Worm (Caenorhabditis elegans) whole organism, young adult: ENCODE results near the gene ugt-29.

Source experiments
- B0019.2 ChIP-seq: fragments of 200-800 bp; sonication (Bioruptor generic); conservative IDR thresholded peaks from 2 replicates; pipeline ENCODE4 v1.3.6; 2022; ENCODE audit warnings: missing genetic modification reagents, missing genetic modification characterization, missing compliant biosample characterization
- B0035.1 ChIP-seq: sonication (generic microtip); optimal IDR thresholded peaks from 2 replicates; lab custom pipeline; 2016; ENCODE audit warnings: missing genetic modification characterization, mild to moderate bottlenecking, missing compliant biosample characterization, missing genotype, missing genetic modification reagents
- B0261.1 ChIP-seq: sonication (generic microtip); optimal IDR thresholded peaks from 2 replicates; lab custom pipeline; 2016; ENCODE audit warnings: mild to moderate bottlenecking, missing genetic modification characterization, moderate library complexity, missing compliant biosample characterization
- B0336.3 ChIP-seq: fragments of 200-800 bp; sonication (Bioruptor generic); IDR thresholded peaks from 2 replicates; pipeline ENCODE4 v1.3.6; 2022; ENCODE audit warnings: missing genetic modification characterization, missing compliant biosample characterization
- F23B12.7 ChIP-seq: sonication (generic microtip); optimal IDR thresholded peaks from 2 replicates; lab custom pipeline; 2017; ENCODE audit warnings: missing genetic modification characterization, mild to moderate bottlenecking, missing compliant biosample characterization, antibody characterized with exemption, moderate library complexity; ENCODE audit not compliant: insufficient read depth
- F33H1.4 ChIP-seq: fragments of 200-800 bp; sonication (Bioruptor generic); IDR thresholded peaks from 2 replicates; pipeline ENCODE4 v1.3.6; 2022; ENCODE audit warnings: missing genetic modification reagents, missing genetic modification characterization, missing compliant biosample characterization
- F49E8.2 ChIP-seq: sonication (generic microtip); optimal IDR thresholded peaks from 3 replicates; lab custom pipeline; 2017; ENCODE audit warnings: missing genetic modification characterization, mild to moderate bottlenecking, missing compliant biosample characterization, antibody characterized with exemption, moderate library complexity; ENCODE audit not compliant: insufficient read depth
- K11D2.4 ChIP-seq: fragments of 200-800 bp; sonication (Bioruptor generic); IDR thresholded peaks from 2 replicates; pipeline ENCODE4 v1.3.6; 2022; ENCODE audit warnings: missing genetic modification reagents, missing genetic modification characterization, missing compliant biosample characterization
- T07F8.4 ChIP-seq: sonication (generic microtip); optimal IDR thresholded peaks from 2 replicates; lab custom pipeline; 2016; ENCODE audit warnings: mild to moderate bottlenecking, missing genetic modification characterization, moderate library complexity, missing compliant biosample characterization
- Y53G8AR.9 ChIP-seq: fragments of 200-800 bp; sonication (Bioruptor generic); conservative IDR thresholded peaks from 2 replicates; pipeline ENCODE4 v1.3.6; 2022; ENCODE audit warnings: missing genetic modification reagents, missing genetic modification characterization, missing compliant biosample characterization
- Y56A3A.18 ChIP-seq: fragments of 200-800 bp; sonication (Bioruptor generic); IDR thresholded peaks from 2 replicates; pipeline ENCODE4 v1.3.6; 2022; ENCODE audit warnings: missing genetic modification reagents, missing genetic modification characterization, missing compliant biosample characterization
- Y95B8A.8 ChIP-seq: fragments of 200-800 bp; sonication (Bioruptor generic); IDR thresholded peaks from 2 replicates; pipeline ENCODE4 v1.3.6; 2022; ENCODE audit warnings: missing genetic modification reagents, missing genetic modification characterization, missing compliant biosample characterization
- attf-5 ChIP-seq: fragments of 200-800 bp; sonication (Bioruptor generic); optimal IDR thresholded peaks from 2 replicates; lab custom pipeline; 2018; ENCODE audit warnings: mild to moderate bottlenecking, missing genetic modification characterization, missing compliant biosample characterization
- bed-1 ChIP-seq: fragments of 200-800 bp; sonication (Bioruptor generic); IDR thresholded peaks from 2 replicates; pipeline ENCODE4 v1.3.6; 2022; ENCODE audit warnings: missing genetic modification reagents, missing genetic modification characterization, missing compliant biosample characterization
- ccch-3 ChIP-seq: fragments of 200-800 bp; sonication (Bioruptor generic); optimal IDR thresholded peaks from 2 replicates; lab custom pipeline; 2018; ENCODE audit warnings: mild to moderate bottlenecking, missing genetic modification characterization, missing compliant biosample characterization
- cebp-2 ChIP-seq: fragments of 200-800 bp; sonication (Bioruptor generic); IDR thresholded peaks from 2 replicates; pipeline ENCODE4 v1.3.6; 2022; ENCODE audit warnings: missing genetic modification characterization, missing compliant biosample characterization
- ceh-100 ChIP-seq: fragments of 200-800 bp; sonication (Bioruptor generic); IDR thresholded peaks from 2 replicates; pipeline ENCODE4 v1.3.6; 2022; ENCODE audit warnings: missing genetic modification reagents, missing genetic modification characterization, missing compliant biosample characterization
- ceh-58 ChIP-seq: fragments of 200-800 bp; sonication (Bioruptor generic); IDR thresholded peaks from 2 replicates; pipeline ENCODE4 v1.3.6; 2022; ENCODE audit warnings: missing genetic modification characterization, missing compliant biosample characterization
- chd-7 ChIP-seq: sonication (generic microtip); optimal IDR thresholded peaks from 2 replicates; lab custom pipeline; 2016; ENCODE audit warnings: mild to moderate bottlenecking, missing genetic modification characterization, moderate library complexity, missing compliant biosample characterization
- dox-1 ChIP-seq: fragments of 200-800 bp; sonication (Bioruptor generic); IDR thresholded peaks from 2 replicates; pipeline ENCODE4 v1.3.6; 2022; ENCODE audit warnings: missing genetic modification reagents, missing genetic modification characterization, missing compliant biosample characterization
- dpl-1 ChIP-seq: fragments of 150-350 bp; optimal IDR thresholded peaks from 2 replicates; lab custom pipeline; 2014; ENCODE audit warnings: missing biosample characterization, missing genetic modification reagents, missing genetic modification characterization
- efl-1 ChIP-seq: fragments of 150-350 bp; optimal IDR thresholded peaks from 2 replicates; lab custom pipeline; 2014; ENCODE audit warnings: missing biosample characterization, missing genetic modification reagents, missing genetic modification characterization
- egl-18 ChIP-seq: fragments of 200-800 bp; sonication (Bioruptor generic); IDR thresholded peaks from 2 replicates; pipeline ENCODE4 v1.3.6; 2022; ENCODE audit warnings: missing genetic modification reagents, missing genetic modification characterization, missing compliant biosample characterization
- egl-44 ChIP-seq: fragments of 200-800 bp; sonication (Bioruptor generic); IDR thresholded peaks from 2 replicates; pipeline ENCODE4 v1.3.6; 2022; ENCODE audit warnings: missing genetic modification reagents, missing genetic modification characterization, missing compliant biosample characterization
- egrh-3 ChIP-seq: fragments of 200-800 bp; sonication (Bioruptor generic); IDR thresholded peaks from 2 replicates; pipeline ENCODE4 v1.3.6; 2022; ENCODE audit warnings: missing genetic modification reagents, missing genetic modification characterization, missing compliant biosample characterization
- ekl-4 ChIP-seq: fragments of 200-800 bp; sonication (Bioruptor generic); IDR thresholded peaks from 2 replicates; pipeline ENCODE4 v1.3.6; 2022; ENCODE audit warnings: missing genetic modification reagents, missing genetic modification characterization, missing compliant biosample characterization
- ets-4 ChIP-seq: fragments of 200-800 bp; sonication (Bioruptor generic); optimal IDR thresholded peaks from 2 replicates; lab custom pipeline; 2018; ENCODE audit warnings: mild to moderate bottlenecking, missing genetic modification characterization, missing compliant biosample characterization
- gei-17 ChIP-seq: fragments of 200-800 bp; sonication (Bioruptor generic); optimal IDR thresholded peaks from 2 replicates; lab custom pipeline; 2018; ENCODE audit warnings: mild to moderate bottlenecking, missing genetic modification characterization, missing compliant biosample characterization
- him-1 ChIP-seq: sonication (generic microtip); optimal IDR thresholded peaks from 2 replicates; lab custom pipeline; 2016; ENCODE audit warnings: missing genotype, missing genetic modification reagents, missing genetic modification characterization, missing compliant biosample characterization
- hlh-26 ChIP-seq: fragments of 200-800 bp; sonication (Bioruptor generic); conservative IDR thresholded peaks from 2 replicates; pipeline ENCODE4 v1.3.6; 2022; ENCODE audit warnings: missing genetic modification reagents, missing genetic modification characterization, missing compliant biosample characterization
- hmg-20 ChIP-seq: fragments of 200-800 bp; sonication (Bioruptor generic); IDR thresholded peaks from 2 replicates; pipeline ENCODE4 v1.3.6; 2022; ENCODE audit warnings: missing genetic modification reagents, missing genetic modification characterization, missing compliant biosample characterization
- let-607 ChIP-seq, 2 experiments: fragments of 200-800 bp in 1 of 2; sonication (Bioruptor generic) in 1 of 2; sonication (generic microtip) in 1 of 2; optimal IDR thresholded peaks; 2 replicates each; lab custom pipeline; 2016 to 2018; ENCODE audit warnings: mild to moderate bottlenecking in 2 of 2, missing compliant biosample characterization in 2 of 2, missing genetic modification characterization in 2 of 2, moderate library complexity in 2 of 2, missing genotype in 1 of 2
- lsy-27 ChIP-seq: sonication (generic microtip); optimal IDR thresholded peaks from 2 replicates; lab custom pipeline; 2017; ENCODE audit warnings: missing genetic modification characterization, mild to moderate bottlenecking, missing compliant biosample characterization, antibody characterized with exemption, missing genotype, borderline replicate concordance; ENCODE audit not compliant: insufficient read depth
- mxl-1 ChIP-seq: sonication (generic microtip); optimal IDR thresholded peaks from 2 replicates; lab custom pipeline; 2016; ENCODE audit warnings: missing genetic modification characterization, missing compliant biosample characterization
- nfyb-1 ChIP-seq: fragments of 200-800 bp; sonication (Bioruptor generic); IDR thresholded peaks from 2 replicates; pipeline ENCODE4 v1.3.6; 2022; ENCODE audit warnings: missing genetic modification reagents, missing genetic modification characterization, missing compliant biosample characterization
- nhr-27 ChIP-seq: fragments of 200-800 bp; sonication (Bioruptor generic); optimal IDR thresholded peaks from 2 replicates; lab custom pipeline; 2018; ENCODE audit warnings: mild to moderate bottlenecking, missing genetic modification characterization, moderate library complexity, missing compliant biosample characterization
- pbrm-1 ChIP-seq: fragments of 200-800 bp; sonication (Bioruptor generic); IDR thresholded peaks from 2 replicates; pipeline ENCODE4 v1.3.6; 2022; ENCODE audit warnings: missing genetic modification reagents, missing genetic modification characterization, missing compliant biosample characterization
- pha-4 ChIP-seq: fragments of 150-350 bp; sonication (generic microtip); optimal IDR thresholded peaks from 2 replicates; lab custom pipeline; 2014; ENCODE audit warnings: missing biosample characterization, missing genetic modification reagents, missing genetic modification characterization
- rpc-1 ChIP-seq, 2 experiments: fragments of 150-350 bp in 1 of 2; sonication (generic microtip) in 1 of 2; optimal IDR thresholded peaks; 2 replicates each; lab custom pipeline; 2014 to 2018; ENCODE audit warnings: missing biosample characterization in 1 of 2, missing genetic modification characterization in 1 of 2, missing genetic modification reagents in 1 of 2, missing genotype in 1 of 2
- sdz-38 ChIP-seq: sonication (generic microtip); optimal IDR thresholded peaks from 2 replicates; lab custom pipeline; 2016; ENCODE audit warnings: missing genotype, missing genetic modification characterization, missing compliant biosample characterization
- sea-2 ChIP-seq: fragments of 200-800 bp; sonication (Bioruptor generic); IDR thresholded peaks from 2 replicates; pipeline ENCODE4 v1.3.6; 2022; ENCODE audit warnings: missing genetic modification characterization, missing compliant biosample characterization
- snpc-1.3 ChIP-seq: sonication (generic microtip); optimal IDR thresholded peaks from 2 replicates; lab custom pipeline; 2017; ENCODE audit warnings: missing genetic modification characterization, mild to moderate bottlenecking, missing compliant biosample characterization, antibody characterized with exemption, moderate library complexity, missing genotype, missing genetic modification reagents; ENCODE audit not compliant: insufficient read depth
- sptf-2 ChIP-seq: fragments of 200-800 bp; sonication (Bioruptor generic); optimal IDR thresholded peaks from 2 replicates; lab custom pipeline; 2018; ENCODE audit warnings: mild to moderate bottlenecking, missing genetic modification characterization, missing compliant biosample characterization
- tbp1 ChIP-seq: fragments of 200-800 bp; sonication (Bioruptor generic); optimal IDR thresholded peaks from 2 replicates; lab custom pipeline; 2018; ENCODE audit warnings: mild to moderate bottlenecking, missing genetic modification characterization, missing compliant biosample characterization
- tbx-9 ChIP-seq: sonication (generic microtip); optimal IDR thresholded peaks from 2 replicates; lab custom pipeline; 2016; ENCODE audit warnings: borderline replicate concordance, missing genetic modification characterization, inconsistent platforms, missing compliant biosample characterization
- xnd-1 ChIP-seq: sonication (generic microtip); optimal IDR thresholded peaks from 2 replicates; lab custom pipeline; 2016; ENCODE audit warnings: missing genotype, missing genetic modification reagents, missing genetic modification characterization, missing compliant biosample characterization
- ztf-22 ChIP-seq: fragments of 200-800 bp; sonication (Bioruptor generic); optimal IDR thresholded peaks from 2 replicates; lab custom pipeline; 2018; ENCODE audit warnings: mild to moderate bottlenecking, missing genetic modification characterization, moderate library complexity, missing compliant biosample characterization
- ztf-25 ChIP-seq: fragments of 200-800 bp; sonication (Bioruptor generic); IDR thresholded peaks from 2 replicates; pipeline ENCODE4 v1.3.6; 2022; ENCODE audit warnings: missing genetic modification reagents, missing genetic modification characterization, missing compliant biosample characterization

ugt-29 gene

ce11 chrV:731330-731729, 31.9 kb upstream of the ugt-29 start (continued):
- peak; percentile 74; the same call in 1 of the 2 replicates for TF ChIP-seq Y95B8A.8 (GFP tag; lab: Robert Waterston, UW)
- no peak for TF ChIP-seq F49E8.2
- TF ChIP-seq chd-7: peak; percentile 93
- TF ChIP-seq him-1 (tag; lab: Kevin White, UChicago): no peak
- peak; percentile 67 for TF ChIP-seq egrh-3 (GFP tag; lab: Robert Waterston, UW)
- TF ChIP-seq sptf-2 (GFP tag; lab: Kevin White, UChicago): no peak
- no peak for TF ChIP-seq ceh-100
- no peak for TF ChIP-seq snpc-1.3 (tag; lab: Kevin White, UChicago)
- TF ChIP-seq ztf-25 (GFP tag; lab: Robert Waterston, UW): no peak
- TF ChIP-seq mxl-1 (tag; lab: Kevin White, UChicago): no peak
- peak; percentile 81 for TF ChIP-seq attf-5 (GFP tag; lab: Kevin White, UChicago)
- TF ChIP-seq tbp1 (GFP tag; lab: Kevin White, UChicago): peak; percentile 63
- TF ChIP-seq B0261.1 (tag; lab: Kevin White, UChicago): no peak
- TF ChIP-seq let-607 (tag; optimal IDR thresholded peaks at IDR 0.05; lab: Kevin White, UChicago): peak in 1 of 2 experiments; percentile 85
- no peak for TF ChIP-seq efl-1 (GFP tag; lab: Kevin White, UChicago)
- TF ChIP-seq nhr-27 (tag; lab: Kevin White, UChicago): no peak
- peak; percentile 93 for TF ChIP-seq pha-4 (tag; lab: Kevin White, UChicago)
- no peak for TF ChIP-seq hlh-26
- TF ChIP-seq F33H1.4 (GFP tag; lab: Robert Waterston, UW): no peak
- TF ChIP-seq ztf-22 (GFP tag; lab: Kevin White, UChicago): peak; percentile 93
- no peak for TF ChIP-seq T07F8.4
- peak; percentile 89 for TF ChIP-seq nfyb-1 (GFP tag; lab: Robert Waterston, UW)
- peak; percentile 84 for TF ChIP-seq ets-4 (GFP tag; lab: Kevin White, UChicago)
- TF ChIP-seq tbx-9 (tag; lab: Kevin White, UChicago): no peak
- TF ChIP-seq xnd-1 (tag; lab: Kevin White, UChicago): no peak
- TF ChIP-seq Y56A3A.18 (GFP tag; lab: Robert Waterston, UW): peak; percentile 46; the same call in 1 of the 2 replicates
- no peak for TF ChIP-seq bed-1
- peak; percentile 78 for TF ChIP-seq ekl-4 (GFP tag; lab: Robert Waterston, UW)
- no peak for TF ChIP-seq ceh-58 (GFP tag; lab: Robert Waterston, UW)
- TF ChIP-seq ccch-3 (GFP tag; lab: Kevin White, UChicago): no peak
- no peak for TF ChIP-seq F23B12.7 (tag; lab: Kevin White, UChicago)
- peak; percentile 55 for TF ChIP-seq gei-17 (GFP tag; lab: Kevin White, UChicago)
- no peak for TF ChIP-seq hmg-20 (GFP tag; lab: Robert Waterston, UW)
- peak; percentile 32 for TF ChIP-seq B0035.1 (tag; lab: Kevin White, UChicago)
- TF ChIP-seq sdz-38: no peak
- TF ChIP-seq lsy-27 (tag; lab: Kevin White, UChicago): no peak
- no peak for TF ChIP-seq egl-18 (GFP tag; lab: Robert Waterston, UW)
- TF ChIP-seq egl-44 (GFP tag; lab: Robert Waterston, UW): peak; percentile 88; the same call in 1 of the 2 replicates
- TF ChIP-seq K11D2.4 (GFP tag; lab: Robert Waterston, UW): peak; percentile 84
- TF ChIP-seq sea-2 (GFP tag; lab: Robert Waterston, UW): 0 out of 2 replicates have a peak, but pooled peaks have one; percentile 11
- peak; percentile 60; the same call in 1 of the 2 replicates for TF ChIP-seq dox-1 (GFP tag; lab: Robert Waterston, UW)
- 0 out of 2 replicates have a peak, but pooled peaks have one; percentile 61 for TF ChIP-seq cebp-2 (GFP tag; lab: Robert Waterston, UW)
- no peak for TF ChIP-seq B0019.2 (GFP tag; lab: Robert Waterston, UW)
- TF ChIP-seq dpl-1 (GFP tag; lab: Kevin White, UChicago): no peak
- peak; percentile 75; the same call in 1 of the 2 replicates for TF ChIP-seq Y53G8AR.9 (GFP tag; lab: Robert Waterston, UW)
- TF ChIP-seq pbrm-1 (GFP tag; lab: Robert Waterston, UW): peak; percentile 77
- no peak for TF ChIP-seq rpc-1 (optimal IDR thresholded peaks at IDR 0.05; lab: Kevin White, UChicago)
- no peak for TF ChIP-seq rpc-1 (tag; optimal IDR thresholded peaks at IDR 0.05; lab: Kevin White, UChicago)
- peak; percentile 96 for TF ChIP-seq B0336.3 (GFP tag; lab: Robert Waterston, UW)
